Worm (Caenorhabditis elegans) whole organism, L4 larva: ENCODE data around the gene srt-68.

Experiments
- ces-1 ChIP-seq: fragments of 150-350 bp; sonication (generic microtip); optimal IDR thresholded peaks from 4 replicates; lab custom pipeline; 2014; ENCODE audit warnings: missing biosample characterization, missing genetic modification reagents, missing genetic modification characterization
- daf-16 ChIP-seq, 3 experiments: sonication (generic microtip); optimal IDR thresholded peaks; 2 replicates each; lab custom pipeline; 2016 to 2017; ENCODE audit warnings: missing genetic modification characterization in 3 of 3, missing genetic modification reagents in 3 of 3, mild to moderate bottlenecking in 2 of 3, missing compliant biosample characterization in 2 of 3, missing biosample characterization in 1 of 3, moderate library complexity in 1 of 3
- egl-27 ChIP-seq: sonication (generic microtip); optimal IDR thresholded peaks from 3 replicates; lab custom pipeline; 2017; ENCODE audit warnings: missing biosample characterization, missing genetic modification reagents, missing genetic modification characterization
- mdl-1 ChIP-seq, 2 experiments: fragments of 150-350 bp in 1 of 2; sonication (generic microtip) in 1 of 2; optimal IDR thresholded peaks; 2 replicates each; lab custom pipeline; 2014 to 2017; ENCODE audit warnings: missing biosample characterization in 2 of 2, missing genetic modification characterization in 2 of 2
- skn-1 ChIP-seq: fragments of 150-350 bp; optimal IDR thresholded peaks from 2 replicates; lab custom pipeline; 2014; ENCODE audit warnings: missing biosample characterization, missing genetic modification characterization

- TF ChIP-seq ces-1 (GFP tag; lab: Kevin White, UChicago) = no peak
- no peak for TF ChIP-seq mdl-1 (tag; optimal IDR thresholded peaks at IDR 0.05; lab: Kevin White, UChicago)
- TF ChIP-seq skn-1 (tag; lab: Kevin White, UChicago) = no peak
- TF ChIP-seq egl-27 (tag; lab: Kevin White, UChicago) = no peak
- TF ChIP-seq daf-16 (GFP tag; optimal IDR thresholded peaks at IDR 0.05; lab: Kevin White, UChicago) = no peak
- no peak for TF ChIP-seq daf-16 (tag; optimal IDR thresholded peaks at IDR 0.05; lab: Kevin White, UChicago)
Measured at ce11 chrV:5297740-5298139, 45.8 kb upstream of the srt-68 start.
